Fruit fly (Drosophila melanogaster) whole organism, embryonic: Measurements from ENCODE around the gene CG15725.

Experiments
- Ada2b ChIP-seq: fragments of 200-800 bp; sonication (Bioruptor generic); IDR thresholded peaks from 2 replicates; pipeline ENCODE4 v1.3.6; 2022; ENCODE audit warnings: missing biosample characterization, missing genetic modification characterization
- Blimp-1 ChIP-seq: fragments of 200-800 bp; sonication (Bioruptor generic); optimal IDR thresholded peaks from 3 replicates; lab custom pipeline; 2018; ENCODE audit warnings: missing biosample characterization, missing genetic modification characterization, mild to moderate bottlenecking, moderate library complexity, missing genetic modification reagents
- CG10321 ChIP-seq: fragments of 200-800 bp; sonication (Bioruptor generic); IDR thresholded peaks from 2 replicates; pipeline ENCODE4 v1.3.6; 2022; ENCODE audit warnings: missing biosample characterization, missing genetic modification characterization
- CG10543 ChIP-seq: fragments of 200-800 bp; sonication (Bioruptor generic); optimal IDR thresholded peaks from 3 replicates; lab custom pipeline; 2017; ENCODE audit warnings: missing biosample characterization, mild to moderate bottlenecking, missing genetic modification characterization, moderate library complexity
- CG10654 ChIP-seq: fragments of 200-800 bp; sonication (Bioruptor generic); optimal IDR thresholded peaks from 2 replicates; lab custom pipeline; 2016; ENCODE audit warnings: missing biosample characterization, missing genetic modification characterization
- CG10979 ChIP-seq: fragments of 200-800 bp; sonication (Bioruptor generic); optimal IDR thresholded peaks from 2 replicates; lab custom pipeline; 2018; ENCODE audit warnings: missing biosample characterization, mild to moderate bottlenecking, missing genetic modification characterization, moderate library complexity
- CG12391 ChIP-seq: fragments of 200-800 bp; sonication (Bioruptor generic); optimal IDR thresholded peaks from 3 replicates; lab custom pipeline; 2018; ENCODE audit warnings: missing biosample characterization, mild to moderate bottlenecking, missing genetic modification characterization, moderate library complexity
- CG13296 ChIP-seq: fragments of 200-800 bp; sonication (Bioruptor generic); optimal IDR thresholded peaks from 3 replicates; lab custom pipeline; 2018; ENCODE audit warnings: missing biosample characterization, mild to moderate bottlenecking, missing genetic modification characterization
- CG15514 ChIP-seq: fragments of 200-800 bp; sonication (Bioruptor generic); optimal IDR thresholded peaks from 3 replicates; lab custom pipeline; 2017; ENCODE audit warnings: missing biosample characterization, missing genetic modification characterization, mild to moderate bottlenecking, moderate library complexity, missing genetic modification reagents
- CG1603 ChIP-seq: fragments of 200-800 bp; sonication (Bioruptor generic); optimal IDR thresholded peaks from 2 replicates; lab custom pipeline; 2019; ENCODE audit warnings: missing biosample characterization, mild to moderate bottlenecking, missing genetic modification characterization, moderate library complexity
- CG16779 ChIP-seq: fragments of 200-800 bp; sonication (Bioruptor generic); IDR thresholded peaks from 2 replicates; pipeline ENCODE4 v1.3.6; 2022; ENCODE audit warnings: missing biosample characterization, missing genetic modification characterization
- CG17359 ChIP-seq: fragments of 200-800 bp; sonication (Bioruptor generic); optimal IDR thresholded peaks from 3 replicates; lab custom pipeline; 2018; ENCODE audit warnings: missing biosample characterization, mild to moderate bottlenecking, missing genetic modification characterization, moderate library complexity
- CG17802 ChIP-seq: fragments of 200-800 bp; sonication (Bioruptor generic); optimal IDR thresholded peaks from 2 replicates; lab custom pipeline; 2018; ENCODE audit warnings: missing biosample characterization, mild to moderate bottlenecking, missing genetic modification characterization, moderate library complexity
- CG17829 ChIP-seq: fragments of 200-800 bp; optimal IDR thresholded peaks from 2 replicates; lab custom pipeline; 2019; ENCODE audit warnings: missing biosample characterization, mild to moderate bottlenecking, missing genetic modification characterization, moderate library complexity
- CG18599 ChIP-seq: fragments of 200-800 bp; sonication (Bioruptor generic); optimal IDR thresholded peaks from 3 replicates; lab custom pipeline; 2017; ENCODE audit warnings: missing biosample characterization, missing genetic modification characterization, mild to moderate bottlenecking, moderate library complexity, missing genetic modification reagents
- CG2875 ChIP-seq: fragments of 200-800 bp; sonication (Bioruptor generic); optimal IDR thresholded peaks from 2 replicates; lab custom pipeline; 2017; ENCODE audit warnings: missing biosample characterization, mild to moderate bottlenecking, missing genetic modification characterization, missing genetic modification reagents
- CG32772 ChIP-seq: fragments of 200-800 bp; sonication (Bioruptor generic); IDR thresholded peaks from 2 replicates; pipeline ENCODE4 v1.3.6; 2022; ENCODE audit warnings: missing biosample characterization, missing genetic modification characterization
- CG4424 ChIP-seq: fragments of 200-800 bp; sonication (Bioruptor generic); optimal IDR thresholded peaks from 3 replicates; lab custom pipeline; 2016; ENCODE audit warnings: missing biosample characterization, missing genetic modification characterization
- CG4854 ChIP-seq: fragments of 200-800 bp; sonication (Bioruptor generic); optimal IDR thresholded peaks from 2 replicates; lab custom pipeline; 2016; ENCODE audit warnings: missing biosample characterization, missing genetic modification characterization, inconsistent platforms
- CG6683 ChIP-seq: fragments of 200-800 bp; sonication (Bioruptor generic); optimal IDR thresholded peaks from 2 replicates; lab custom pipeline; 2017; ENCODE audit warnings: missing biosample characterization, mild to moderate bottlenecking, missing genetic modification characterization, missing genetic modification reagents
- CG6689 ChIP-seq: fragments of 200-800 bp; sonication (Bioruptor generic); IDR thresholded peaks from 2 replicates; pipeline ENCODE4 v1.3.6; 2022; ENCODE audit warnings: missing biosample characterization, missing genetic modification characterization
- CG7745 ChIP-seq: fragments of 200-800 bp; sonication (Bioruptor generic); optimal IDR thresholded peaks from 2 replicates; lab custom pipeline; 2018; ENCODE audit warnings: missing biosample characterization, mild to moderate bottlenecking, missing genetic modification characterization, moderate library complexity
- Deaf1 ChIP-seq: fragments of 200-800 bp; optimal IDR thresholded peaks from 3 replicates; lab custom pipeline; 2019; ENCODE audit warnings: missing biosample characterization, mild to moderate bottlenecking, missing genetic modification characterization, moderate library complexity
- Dek ChIP-seq: fragments of 200-800 bp; sonication (Bioruptor generic); optimal IDR thresholded peaks from 3 replicates; lab custom pipeline; 2019; ENCODE audit warnings: missing biosample characterization, mild to moderate bottlenecking, missing genetic modification characterization, moderate library complexity
- Dip3 ChIP-seq: fragments of 200-800 bp; sonication (Bioruptor generic); optimal IDR thresholded peaks from 3 replicates; lab custom pipeline; 2016; ENCODE audit warnings: missing biosample characterization, missing genetic modification characterization
- Fer1 ChIP-seq: fragments of 200-800 bp; sonication (Bioruptor generic); optimal IDR thresholded peaks from 2 replicates; lab custom pipeline; 2017; ENCODE audit warnings: missing biosample characterization, mild to moderate bottlenecking, missing genetic modification characterization
- Lhr ChIP-seq: fragments of 200-800 bp; sonication (Bioruptor generic); optimal IDR thresholded peaks from 3 replicates; lab custom pipeline; 2017; ENCODE audit warnings: mild to moderate bottlenecking, missing biosample characterization, missing genetic modification reagents, missing genetic modification characterization
- Neu2 ChIP-seq: fragments of 200-800 bp; sonication (Bioruptor generic); optimal IDR thresholded peaks from 3 replicates; lab custom pipeline; 2016; ENCODE audit warnings: missing biosample characterization, missing genetic modification characterization, borderline replicate concordance
- PHDP ChIP-seq: fragments of 200-800 bp; sonication (Bioruptor generic); optimal IDR thresholded peaks from 3 replicates; lab custom pipeline; 2018; ENCODE audit warnings: missing biosample characterization, mild to moderate bottlenecking, missing genetic modification characterization, moderate library complexity
- Ssrp ChIP-seq: fragments of 200-800 bp; sonication (Bioruptor generic); optimal IDR thresholded peaks from 2 replicates; lab custom pipeline; 2018; ENCODE audit warnings: missing biosample characterization, mild to moderate bottlenecking, missing genetic modification characterization, moderate library complexity
- az2 ChIP-seq: fragments of 200-800 bp; sonication (Bioruptor generic); optimal IDR thresholded peaks from 3 replicates; lab custom pipeline; 2016; ENCODE audit warnings: missing biosample characterization, missing genetic modification characterization
- bcd ChIP-seq: fragments of 200-800 bp; sonication (Bioruptor generic); optimal IDR thresholded peaks from 2 replicates; lab custom pipeline; 2017; ENCODE audit warnings: missing biosample characterization, mild to moderate bottlenecking, missing genetic modification characterization
- bsh ChIP-seq, 2 experiments: fragments of 200-800 bp; sonication (Bioruptor generic); optimal IDR thresholded peaks; 2 replicates each; lab custom pipeline; 2017 to 2018; ENCODE audit warnings: mild to moderate bottlenecking in 2 of 2, missing biosample characterization in 2 of 2, missing genetic modification characterization in 2 of 2, moderate library complexity in 1 of 2
- dmrt11E ChIP-seq: fragments of 200-800 bp; sonication (Bioruptor generic); optimal IDR thresholded peaks from 3 replicates; lab custom pipeline; 2018; ENCODE audit warnings: missing biosample characterization, mild to moderate bottlenecking, missing genetic modification characterization, moderate library complexity
- dpn ChIP-seq, 2 experiments: fragments of 200-800 bp; sonication (Bioruptor generic); optimal IDR thresholded peaks; 3 replicates each; lab custom pipeline; 2016; ENCODE audit warnings: missing biosample characterization in 2 of 2, missing genetic modification characterization in 2 of 2
- en ChIP-seq: fragments of 200-800 bp; sonication (Bioruptor generic); optimal IDR thresholded peaks from 2 replicates; lab custom pipeline; 2016; ENCODE audit warnings: missing biosample characterization, missing genetic modification characterization
- hbn ChIP-seq: fragments of 200-800 bp; sonication (Bioruptor generic); IDR thresholded peaks from 2 replicates; pipeline ENCODE4 v1.3.6; 2022; ENCODE audit warnings: missing biosample characterization, missing genetic modification characterization; ENCODE audit not compliant: partially characterized antibody
- hkb ChIP-seq, 2 experiments: fragments of 200-800 bp in 1 of 2; fragments of >200 bp in 1 of 2; sonication (Bioruptor generic) in 1 of 2; IDR thresholded peaks in 1 of 2; optimal IDR thresholded peaks in 1 of 2; 2 replicates each; pipeline versions ENCODE4 v1.3.6 to Lab custom; 2017 to 2022; ENCODE audit warnings: missing biosample characterization in 1 of 2, missing genetic modification characterization in 1 of 2
- lab ChIP-seq: fragments of 200-800 bp; sonication (Bioruptor generic); optimal IDR thresholded peaks from 3 replicates; lab custom pipeline; 2017; ENCODE audit warnings: missing biosample characterization, missing genetic modification characterization, mild to moderate bottlenecking, moderate library complexity, missing genetic modification reagents
- odd ChIP-seq: fragments of 200-800 bp; sonication (Bioruptor generic); optimal IDR thresholded peaks from 2 replicates; lab custom pipeline; 2017; ENCODE audit warnings: missing biosample characterization, mild to moderate bottlenecking, missing genetic modification characterization
- phol ChIP-seq: fragments of 200-800 bp; sonication (Bioruptor generic); optimal IDR thresholded peaks from 3 replicates; lab custom pipeline; 2018; ENCODE audit warnings: missing biosample characterization, mild to moderate bottlenecking, missing genetic modification characterization, moderate library complexity
- pzg ChIP-seq: fragments of 200-800 bp; sonication (Bioruptor generic); optimal IDR thresholded peaks from 3 replicates; lab custom pipeline; 2018; ENCODE audit warnings: missing biosample characterization, mild to moderate bottlenecking, missing genetic modification characterization, moderate library complexity
- run ChIP-seq: fragments of 200-800 bp; sonication (Bioruptor generic); optimal IDR thresholded peaks from 3 replicates; lab custom pipeline; 2018; ENCODE audit warnings: missing biosample characterization, mild to moderate bottlenecking, missing genetic modification characterization
- sd ChIP-seq: fragments of 200-800 bp; sonication (Bioruptor generic); optimal IDR thresholded peaks from 3 replicates; lab custom pipeline; 2018; ENCODE audit warnings: missing biosample characterization, mild to moderate bottlenecking, missing genetic modification characterization, moderate library complexity
- unpg ChIP-seq: fragments of 200-800 bp; sonication (Bioruptor generic); optimal IDR thresholded peaks from 3 replicates; lab custom pipeline; 2018; ENCODE audit warnings: missing biosample characterization, mild to moderate bottlenecking, missing genetic modification characterization, moderate library complexity

The CG15725 gene

dm6 chrX:12747746-12748710, 42.4 kb downstream of the CG15725 start (continued):
- TF ChIP-seq CG17829 (tag; lab: Kevin White, UChicago) (peak; percentile 86), hkb (optimal IDR thresholded peaks at IDR 0.05; lab: Kevin White, UChicago) (no peak), hkb (GFP tag; IDR thresholded peaks at IDR 0.05; lab: Robert Waterston, UW) (no peak), CG10979 (tag; lab: Kevin White, UChicago) (peak; percentile 83), CG4854 (GFP tag; lab: Kevin White, UChicago) (no peak), dmrt11E (tag; lab: Kevin White, UChicago) (peak; percentile 86), Blimp-1 (GFP tag; lab: Kevin White, UChicago) (peak; percentile 79), CG32772 (GFP tag; lab: Robert Waterston, UW) (no peak; the same call in 1 of the 2 replicates), CG17802 (tag; lab: Kevin White, UChicago) (no peak), hbn (GFP tag; lab: Robert Waterston, UW) (no peak), CG10543 (GFP tag; lab: Kevin White, UChicago) (peak; percentile 3), unpg (GFP tag; lab: Kevin White, UChicago) (peak; percentile 69), CG1603 (peak; percentile 0), az2 (GFP tag; lab: Kevin White, UChicago) (peak; percentile 50), CG16779 (GFP tag; lab: Robert Waterston, UW) (no peak), phol (tag; lab: Kevin White, UChicago) (peak; percentile 79), pzg (GFP tag; lab: Kevin White, UChicago) (no peak), Lhr (GFP tag; lab: Kevin White, UChicago) (no peak), dpn (GFP tag; optimal IDR thresholded peaks at IDR 0.05; lab: Kevin White, UChicago) (peak in 1 of 2 experiments; percentile 7), CG18599 (GFP tag; lab: Kevin White, UChicago) (peak; percentile 64), CG10654 (GFP tag; lab: Kevin White, UChicago) (peak; percentile 15), run (peak; percentile 40), Neu2 (GFP tag; lab: Kevin White, UChicago) (no peak), CG6689 (GFP tag; lab: Robert Waterston, UW) (peak; percentile 54), CG17359 (tag; lab: Kevin White, UChicago) (peak; percentile 44), lab (GFP tag; lab: Kevin White, UChicago) (peak; percentile 64), Ada2b (GFP tag; lab: Robert Waterston, UW) (peak; percentile 24; the same call in 1 of the 2 replicates), odd (GFP tag; lab: Kevin White, UChicago) (peak; percentile 28), Dek (tag; lab: Kevin White, UChicago) (peak; percentile 4), CG2875 (GFP tag; lab: Kevin White, UChicago) (no peak), Ssrp (tag; lab: Kevin White, UChicago) (peak; percentile 62), PHDP (tag; lab: Kevin White, UChicago) (peak; percentile 68), Dip3 (GFP tag; lab: Kevin White, UChicago) (no peak), CG10321 (GFP tag; lab: Robert Waterston, UW) (peak; percentile 44), Deaf1 (peak; percentile 39), CG12391 (peak; percentile 81), bcd (GFP tag; lab: Kevin White, UChicago) (peak; percentile 35), CG7745 (tag; lab: Kevin White, UChicago) (peak; percentile 37), sd (tag; lab: Kevin White, UChicago) (peak; percentile 10), CG4424 (GFP tag; lab: Kevin White, UChicago) (peak; percentile 53), en (GFP tag; lab: Kevin White, UChicago) (no peak), CG6683 (GFP tag; lab: Kevin White, UChicago) (peak; percentile 26), Fer1 (GFP tag; lab: Kevin White, UChicago) (peak; percentile 36), bsh (GFP tag; optimal IDR thresholded peaks at IDR 0.05; lab: Kevin White, UChicago) (peak in 1 of 2 experiments; percentile 77), CG13296 (GFP tag; lab: Kevin White, UChicago) (peak; percentile 26), CG15514 (GFP tag; lab: Kevin White, UChicago) (no peak)
